Worm (Caenorhabditis elegans) whole organism, young adult: ENCODE data around the gene F01G4.6.
A peak's percentile ranks its signal among the peaks of the same experiment; 100 is the strongest.

Source experiments
- B0019.2 ChIP-seq: fragments of 200-800 bp; sonication (Bioruptor generic); conservative IDR thresholded peaks from 2 replicates; pipeline ENCODE4 v1.3.6; 2022; ENCODE audit warnings: missing genetic modification reagents, missing genetic modification characterization, missing compliant biosample characterization
- C06A6.2 ChIP-seq: fragments of 200-800 bp; sonication (Bioruptor generic); conservative IDR thresholded peaks from 2 replicates; pipeline ENCODE4 v1.3.6; 2022; ENCODE audit warnings: missing genetic modification characterization, missing compliant biosample characterization
- D2030.7 ChIP-seq: fragments of 200-800 bp; sonication (Bioruptor generic); IDR thresholded peaks from 2 replicates; pipeline ENCODE4 v1.3.6; 2022; ENCODE audit warnings: missing genetic modification reagents, missing genetic modification characterization, missing compliant biosample characterization
- F10E7.11 ChIP-seq: sonication (generic microtip); optimal IDR thresholded peaks from 2 replicates; lab custom pipeline; 2017; ENCODE audit warnings: mild to moderate bottlenecking, missing genetic modification characterization, moderate library complexity, missing compliant biosample characterization
- F33H1.4 ChIP-seq: fragments of 200-800 bp; sonication (Bioruptor generic); IDR thresholded peaks from 2 replicates; pipeline ENCODE4 v1.3.6; 2022; ENCODE audit warnings: missing genetic modification reagents, missing genetic modification characterization, missing compliant biosample characterization
- F39B2.1 ChIP-seq: fragments of 200-800 bp; sonication (Bioruptor generic); IDR thresholded peaks from 2 replicates; pipeline ENCODE4 v1.3.6; 2022; ENCODE audit warnings: missing genetic modification reagents, missing genetic modification characterization, missing compliant biosample characterization
- Y53G8AR.9 ChIP-seq: fragments of 200-800 bp; sonication (Bioruptor generic); conservative IDR thresholded peaks from 2 replicates; pipeline ENCODE4 v1.3.6; 2022; ENCODE audit warnings: missing genetic modification reagents, missing genetic modification characterization, missing compliant biosample characterization
- Y67H2A.10 ChIP-seq: fragments of 200-800 bp; sonication (Bioruptor generic); conservative IDR thresholded peaks from 2 replicates; pipeline ENCODE4 v1.3.6; 2022; ENCODE audit warnings: missing genetic modification reagents, missing genetic modification characterization, missing compliant biosample characterization
- Y95B8A.8 ChIP-seq: fragments of 200-800 bp; sonication (Bioruptor generic); IDR thresholded peaks from 2 replicates; pipeline ENCODE4 v1.3.6; 2022; ENCODE audit warnings: missing genetic modification reagents, missing genetic modification characterization, missing compliant biosample characterization
- ZK185.1 ChIP-seq: sonication (generic microtip); optimal IDR thresholded peaks from 2 replicates; lab custom pipeline; 2016; ENCODE audit warnings: mild to moderate bottlenecking, missing genetic modification characterization, missing compliant biosample characterization; ENCODE audit not compliant: poor library complexity, severe bottlenecking
- ama-1 ChIP-seq, 3 experiments: fragments of 150-350 bp in 1 of 3; sonication (generic microtip) in 2 of 3; optimal IDR thresholded peaks; 2 replicates each; lab custom pipeline; 2014 to 2018; ENCODE audit warnings: missing biosample characterization in 2 of 3, missing genetic modification characterization in 2 of 3, missing genetic modification reagents in 2 of 3
- attf-3 ChIP-seq: fragments of 200-800 bp; sonication (Bioruptor generic); conservative IDR thresholded peaks from 2 replicates; pipeline ENCODE4 v1.3.6; 2022; ENCODE audit warnings: missing genetic modification reagents, missing genetic modification characterization, missing compliant biosample characterization
- ceh-27 ChIP-seq: fragments of 200-800 bp; sonication (Bioruptor generic); optimal IDR thresholded peaks from 2 replicates; lab custom pipeline; 2018; ENCODE audit warnings: mild to moderate bottlenecking, missing genetic modification characterization, moderate library complexity, missing compliant biosample characterization
- chd-7 ChIP-seq: sonication (generic microtip); optimal IDR thresholded peaks from 2 replicates; lab custom pipeline; 2016; ENCODE audit warnings: mild to moderate bottlenecking, missing genetic modification characterization, moderate library complexity, missing compliant biosample characterization
- dpl-1 ChIP-seq: fragments of 150-350 bp; optimal IDR thresholded peaks from 2 replicates; lab custom pipeline; 2014; ENCODE audit warnings: missing biosample characterization, missing genetic modification reagents, missing genetic modification characterization
- egrh-3 ChIP-seq: fragments of 200-800 bp; sonication (Bioruptor generic); IDR thresholded peaks from 2 replicates; pipeline ENCODE4 v1.3.6; 2022; ENCODE audit warnings: missing genetic modification reagents, missing genetic modification characterization, missing compliant biosample characterization
- fkh-3 ChIP-seq: sonication (generic microtip); optimal IDR thresholded peaks from 2 replicates; lab custom pipeline; 2016; ENCODE audit warnings: mild to moderate bottlenecking, missing genetic modification characterization, missing compliant biosample characterization
- gei-17 ChIP-seq: fragments of 200-800 bp; sonication (Bioruptor generic); optimal IDR thresholded peaks from 2 replicates; lab custom pipeline; 2018; ENCODE audit warnings: mild to moderate bottlenecking, missing genetic modification characterization, missing compliant biosample characterization
- hmg-20 ChIP-seq: fragments of 200-800 bp; sonication (Bioruptor generic); IDR thresholded peaks from 2 replicates; pipeline ENCODE4 v1.3.6; 2022; ENCODE audit warnings: missing genetic modification reagents, missing genetic modification characterization, missing compliant biosample characterization
- hsf-1 ChIP-seq: fragments of 200-800 bp; sonication (Bioruptor generic); IDR thresholded peaks from 2 replicates; pipeline ENCODE4 v1.3.6; 2022; ENCODE audit warnings: missing genetic modification reagents, missing genetic modification characterization, missing compliant biosample characterization
- let-526 ChIP-seq: fragments of 200-800 bp; sonication (Bioruptor generic); IDR thresholded peaks from 2 replicates; pipeline ENCODE4 v1.3.6; 2022; ENCODE audit warnings: missing genetic modification reagents, missing genetic modification characterization, missing compliant biosample characterization
- let-607 ChIP-seq, 2 experiments: fragments of 200-800 bp in 1 of 2; sonication (Bioruptor generic) in 1 of 2; sonication (generic microtip) in 1 of 2; optimal IDR thresholded peaks; 2 replicates each; lab custom pipeline; 2016 to 2018; ENCODE audit warnings: mild to moderate bottlenecking in 2 of 2, missing compliant biosample characterization in 2 of 2, missing genetic modification characterization in 2 of 2, moderate library complexity in 2 of 2, missing genotype in 1 of 2
- lin-54 ChIP-seq: fragments of 200-800 bp; sonication (Bioruptor generic); optimal IDR thresholded peaks from 2 replicates; lab custom pipeline; 2018; ENCODE audit warnings: mild to moderate bottlenecking, missing genetic modification characterization, missing compliant biosample characterization
- lsy-27 ChIP-seq: sonication (generic microtip); optimal IDR thresholded peaks from 2 replicates; lab custom pipeline; 2017; ENCODE audit warnings: missing genetic modification characterization, mild to moderate bottlenecking, missing compliant biosample characterization, antibody characterized with exemption, missing genotype, borderline replicate concordance; ENCODE audit not compliant: insufficient read depth
- madf-10 ChIP-seq: sonication (generic microtip); optimal IDR thresholded peaks from 2 replicates; lab custom pipeline; 2016; ENCODE audit warnings: mild to moderate bottlenecking, missing genetic modification characterization, missing compliant biosample characterization
- madf-3 ChIP-seq: fragments of 200-800 bp; sonication (Bioruptor generic); IDR thresholded peaks from 2 replicates; pipeline ENCODE4 v1.3.6; 2022; ENCODE audit warnings: missing genetic modification reagents, missing genetic modification characterization, missing compliant biosample characterization
- madf-6 ChIP-seq: fragments of 200-800 bp; sonication (Bioruptor generic); IDR thresholded peaks from 2 replicates; pipeline ENCODE4 v1.3.6; 2022; ENCODE audit warnings: missing genetic modification reagents, missing genetic modification characterization, missing compliant biosample characterization
- madf-8 ChIP-seq: fragments of 200-800 bp; sonication (Bioruptor generic); conservative IDR thresholded peaks from 2 replicates; pipeline ENCODE4 v1.3.6; 2022; ENCODE audit warnings: missing genetic modification reagents, missing genetic modification characterization, missing compliant biosample characterization
- mel-28 ChIP-seq: sonication (generic microtip); optimal IDR thresholded peaks from 2 replicates; lab custom pipeline; 2016; ENCODE audit warnings: borderline replicate concordance, mild to moderate bottlenecking, missing genetic modification characterization, missing compliant biosample characterization
- nfyb-1 ChIP-seq: fragments of 200-800 bp; sonication (Bioruptor generic); IDR thresholded peaks from 2 replicates; pipeline ENCODE4 v1.3.6; 2022; ENCODE audit warnings: missing genetic modification reagents, missing genetic modification characterization, missing compliant biosample characterization
- nhr-80 ChIP-seq: sonication (generic microtip); optimal IDR thresholded peaks from 2 replicates; lab custom pipeline; 2016; ENCODE audit warnings: missing genetic modification characterization, missing compliant biosample characterization
- nhr-90 ChIP-seq: sonication (generic microtip); optimal IDR thresholded peaks from 2 replicates; lab custom pipeline; 2016; ENCODE audit warnings: missing genotype, mild to moderate bottlenecking, missing genetic modification characterization, missing compliant biosample characterization
- rcor-1 ChIP-seq: fragments of 200-800 bp; sonication (Bioruptor generic); IDR thresholded peaks from 2 replicates; pipeline ENCODE4 v1.3.6; 2022; ENCODE audit warnings: missing genetic modification reagents, missing genetic modification characterization, missing compliant biosample characterization
- repo-1 ChIP-seq: sonication (generic microtip); optimal IDR thresholded peaks from 2 replicates; lab custom pipeline; 2017; ENCODE audit warnings: mild to moderate bottlenecking, missing genetic modification characterization, missing compliant biosample characterization
- sdz-38 ChIP-seq: sonication (generic microtip); optimal IDR thresholded peaks from 2 replicates; lab custom pipeline; 2016; ENCODE audit warnings: missing genotype, missing genetic modification characterization, missing compliant biosample characterization
- sea-2 ChIP-seq: fragments of 200-800 bp; sonication (Bioruptor generic); IDR thresholded peaks from 2 replicates; pipeline ENCODE4 v1.3.6; 2022; ENCODE audit warnings: missing genetic modification characterization, missing compliant biosample characterization
- snpc-3.4 ChIP-seq: sonication (generic microtip); optimal IDR thresholded peaks from 2 replicates; lab custom pipeline; 2017; ENCODE audit warnings: missing genetic modification characterization, mild to moderate bottlenecking, missing compliant biosample characterization, antibody characterized with exemption, moderate library complexity, missing genotype, missing genetic modification reagents
- snpc-4 ChIP-seq, 5 experiments: fragments of 150-350 bp in 1 of 5; sonication (generic microtip) in 4 of 5; optimal IDR thresholded peaks; 2 replicates each; lab custom pipeline; 2014 to 2018; ENCODE audit warnings: missing genetic modification characterization in 5 of 5, missing biosample characterization in 3 of 5, antibody characterized with exemption in 2 of 5, mild to moderate bottlenecking in 2 of 5, missing compliant biosample characterization in 2 of 5, missing genotype in 2 of 5, moderate library complexity in 2 of 5, missing genetic modification reagents in 1 of 5
- sptf-2 ChIP-seq: fragments of 200-800 bp; sonication (Bioruptor generic); optimal IDR thresholded peaks from 2 replicates; lab custom pipeline; 2018; ENCODE audit warnings: mild to moderate bottlenecking, missing genetic modification characterization, missing compliant biosample characterization
- tbp1 ChIP-seq: fragments of 200-800 bp; sonication (Bioruptor generic); optimal IDR thresholded peaks from 2 replicates; lab custom pipeline; 2018; ENCODE audit warnings: mild to moderate bottlenecking, missing genetic modification characterization, missing compliant biosample characterization
- unc-62 ChIP-seq: fragments of 150-350 bp; optimal IDR thresholded peaks from 2 replicates; lab custom pipeline; 2014; ENCODE audit warnings: missing biosample characterization, missing genetic modification reagents, missing genetic modification characterization
- xnd-1 ChIP-seq: sonication (generic microtip); optimal IDR thresholded peaks from 2 replicates; lab custom pipeline; 2016; ENCODE audit warnings: missing genotype, missing genetic modification reagents, missing genetic modification characterization, missing compliant biosample characterization
- ztf-22 ChIP-seq: fragments of 200-800 bp; sonication (Bioruptor generic); optimal IDR thresholded peaks from 2 replicates; lab custom pipeline; 2018; ENCODE audit warnings: mild to moderate bottlenecking, missing genetic modification characterization, moderate library complexity, missing compliant biosample characterization
- ztf-25 ChIP-seq: fragments of 200-800 bp; sonication (Bioruptor generic); IDR thresholded peaks from 2 replicates; pipeline ENCODE4 v1.3.6; 2022; ENCODE audit warnings: missing genetic modification reagents, missing genetic modification characterization, missing compliant biosample characterization
- ztf-28 ChIP-seq: fragments of 200-800 bp; sonication (Bioruptor generic); IDR thresholded peaks from 2 replicates; pipeline ENCODE4 v1.3.6; 2022; ENCODE audit warnings: missing genetic modification reagents, missing genetic modification characterization, missing compliant biosample characterization

F01G4.6 gene

DNA sequence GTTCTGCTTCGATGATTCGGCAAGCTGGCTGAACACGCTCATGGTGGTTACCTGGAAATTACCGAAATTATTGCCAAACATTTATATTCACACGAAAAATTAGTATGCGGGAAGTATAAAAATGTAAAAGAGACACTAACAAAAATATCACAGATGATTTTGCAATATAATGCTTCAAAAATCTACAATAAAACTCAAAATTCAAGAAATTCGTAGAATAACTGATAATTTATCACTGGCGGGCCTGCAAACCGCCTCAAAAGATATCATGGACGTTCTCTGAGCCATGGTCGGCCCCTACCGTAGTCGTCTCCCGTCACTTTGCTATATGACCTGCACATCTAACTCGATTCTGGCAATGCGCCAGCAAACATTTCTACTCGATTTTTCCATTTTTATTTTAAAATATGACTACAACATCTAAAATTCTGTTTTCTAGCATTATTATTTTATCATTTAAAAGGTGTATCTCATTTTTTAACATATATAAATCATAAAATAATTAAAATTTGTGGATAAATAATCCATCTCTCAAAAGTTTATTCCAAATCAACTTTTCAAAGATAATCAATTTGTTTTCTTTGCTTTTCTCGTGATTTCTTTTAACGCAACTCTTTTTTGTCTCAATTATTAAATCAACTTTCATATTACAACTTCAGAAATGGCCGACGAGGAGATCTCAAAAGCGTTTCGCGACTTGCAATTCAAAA, at the start of gene F01G4.6, which contains the start of gene pfd-1:
F01G4.6 (minus strand) TSS at position 51 of the 710 bp plus-strand sequence.
pfd-1 (plus strand) TSS at position 660 of the 710 bp plus-strand sequence.
- no peak for TF ChIP-seq F39B2.1 (GFP tag; lab: Robert Waterston, UW)
- TF ChIP-seq F10E7.11, result no peak
- TF ChIP-seq madf-8 (GFP tag; lab: Robert Waterston, UW), result no peak; the same call in 1 of the 2 replicates
- TF ChIP-seq fkh-3, result no peak
- TF ChIP-seq Y95B8A.8 (GFP tag; lab: Robert Waterston, UW), result 0 out of 2 replicates have a peak, but pooled peaks have one; percentile 49
- TF ChIP-seq Y53G8AR.9, result peak; percentile 85
- peak; percentile 86 for TF ChIP-seq hsf-1 (GFP tag; lab: Robert Waterston, UW)
- peak; percentile 43; the same call in 1 of the 2 replicates for TF ChIP-seq attf-3 (GFP tag; lab: Robert Waterston, UW)
- TF ChIP-seq hmg-20, result peak; percentile 46; the same call in 1 of the 2 replicates
- no peak for TF ChIP-seq unc-62
- peak; percentile 55 for TF ChIP-seq madf-10 (tag; lab: Kevin White, UChicago)
- no peak for TF ChIP-seq ama-1 (optimal IDR thresholded peaks at IDR 0.05; lab: Kevin White, UChicago)
- no peak for TF ChIP-seq ama-1 (GFP tag; optimal IDR thresholded peaks at IDR 0.05; lab: Kevin White, UChicago)
- peak; percentile 85 for TF ChIP-seq madf-6 (GFP tag; lab: Robert Waterston, UW)
- no peak for TF ChIP-seq nhr-90
- 0 out of 2 replicates have a peak, but pooled peaks have one; percentile 38 for TF ChIP-seq D2030.7 (GFP tag; lab: Robert Waterston, UW)
- peak; percentile 42 for TF ChIP-seq xnd-1 (tag; lab: Kevin White, UChicago)
- TF ChIP-seq repo-1 (tag; lab: Kevin White, UChicago), result peak; percentile 37
- TF ChIP-seq nhr-80 (tag; lab: Kevin White, UChicago), result peak; percentile 30
- peak; percentile 43 for TF ChIP-seq dpl-1
- TF ChIP-seq snpc-3.4 (tag; lab: Kevin White, UChicago), result peak; percentile 57
- TF ChIP-seq B0019.2 (GFP tag; lab: Robert Waterston, UW), result no peak
- no peak for TF ChIP-seq sdz-38 (tag; lab: Kevin White, UChicago)
- TF ChIP-seq ztf-28 (GFP tag; lab: Robert Waterston, UW), result no peak
- peak; percentile 74; the same call in 1 of the 2 replicates for TF ChIP-seq madf-3 (GFP tag; lab: Robert Waterston, UW)
- peak; percentile 87 for TF ChIP-seq C06A6.2 (GFP tag; lab: Robert Waterston, UW)
- peak; percentile 78; the same call in 1 of the 2 replicates for TF ChIP-seq rcor-1
- no peak for TF ChIP-seq ztf-22 (GFP tag; lab: Kevin White, UChicago)
- TF ChIP-seq let-607 (tag; optimal IDR thresholded peaks at IDR 0.05; lab: Kevin White, UChicago), result peak in 1 of 2 experiments; percentile 79
- peak; percentile 95 for TF ChIP-seq nfyb-1 (GFP tag; lab: Robert Waterston, UW)
- TF ChIP-seq let-526, result no peak
- no peak for TF ChIP-seq egrh-3 (GFP tag; lab: Robert Waterston, UW)
- peak; percentile 11 for TF ChIP-seq chd-7
- TF ChIP-seq lsy-27, result no peak
- TF ChIP-seq ceh-27 (GFP tag; lab: Kevin White, UChicago), result peak; percentile 72
- TF ChIP-seq Y67H2A.10 (GFP tag; lab: Robert Waterston, UW), result peak; percentile 41; the same call in 1 of the 2 replicates
- TF ChIP-seq lin-54 (GFP tag; lab: Kevin White, UChicago), result peak; percentile 84
- no peak for TF ChIP-seq ztf-25 (GFP tag; lab: Robert Waterston, UW)
- TF ChIP-seq F33H1.4 (GFP tag; lab: Robert Waterston, UW), result peak; percentile 94
- no peak for TF ChIP-seq sptf-2
- TF ChIP-seq tbp1, result peak; percentile 69
- TF ChIP-seq gei-17, result peak; percentile 53
- peak; percentile 85 for TF ChIP-seq ZK185.1
- peak; percentile 18 for TF ChIP-seq snpc-4 (GFP tag; optimal IDR thresholded peaks at IDR 0.05; lab: Kevin White, UChicago)
- peak; percentile 39 to 68 (median 58) for TF ChIP-seq snpc-4 (tag; optimal IDR thresholded peaks at IDR 0.05; lab: Kevin White, UChicago)
- TF ChIP-seq mel-28 (tag; lab: Kevin White, UChicago), result no peak
- no peak for TF ChIP-seq sea-2
